Fruit fly (Drosophila melanogaster): Measurements from ENCODE around the gene pall.

DNA sequence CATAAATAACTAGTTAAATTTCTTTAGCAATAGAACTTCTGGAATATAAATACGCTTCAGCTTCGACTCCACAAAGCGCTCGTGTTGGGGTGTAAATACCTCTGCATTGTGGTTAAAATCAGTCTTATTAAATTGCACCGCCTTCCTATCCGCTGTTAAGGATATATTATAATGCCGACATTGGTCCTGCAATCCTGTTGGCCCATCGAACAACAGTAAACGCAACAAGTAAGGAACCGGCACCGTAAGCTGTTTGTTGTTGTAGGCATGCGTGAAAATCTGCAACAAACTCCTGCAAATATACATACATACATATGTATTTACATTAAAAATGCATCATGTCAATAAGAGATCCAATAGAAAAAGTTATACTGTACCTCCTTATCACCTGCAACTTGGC lies 31.2 kb downstream of the pall start:
- TF ChIP-seq ttk (optimal IDR thresholded peaks at IDR 0.05) (no peak), Myc (optimal IDR thresholded peaks at IDR 0.05) (no peak)
